Fruit fly (Drosophila melanogaster) whole organism, embryonic: Measurements from ENCODE around the gene E2f1.

Experiments used
- Blimp-1 ChIP-seq: fragments of 200-800 bp; sonication (Bioruptor generic); optimal IDR thresholded peaks from 3 replicates; lab custom pipeline; 2018; ENCODE audit warnings: missing biosample characterization, missing genetic modification characterization, mild to moderate bottlenecking, moderate library complexity, missing genetic modification reagents
- CG10366 ChIP-seq: fragments of 200-800 bp; sonication (Bioruptor generic); IDR thresholded peaks from 2 replicates; pipeline ENCODE4 v1.3.6; 2022; ENCODE audit warnings: missing biosample characterization, missing genetic modification characterization
- CG10462 ChIP-seq: fragments of 200-800 bp; sonication (Bioruptor generic); optimal IDR thresholded peaks from 2 replicates; lab custom pipeline; 2016; ENCODE audit warnings: missing biosample characterization, missing genetic modification characterization
- CG12071 ChIP-seq: fragments of 200-800 bp; sonication (Bioruptor generic); optimal IDR thresholded peaks from 3 replicates; lab custom pipeline; 2018; ENCODE audit warnings: missing biosample characterization, mild to moderate bottlenecking, missing genetic modification characterization
- CG13287 ChIP-seq: fragments of 200-800 bp; sonication (Bioruptor generic); IDR thresholded peaks from 2 replicates; pipeline ENCODE4 v1.3.6; 2022; ENCODE audit warnings: missing biosample characterization, missing genetic modification characterization; ENCODE audit not compliant: partially characterized antibody
- CG15011 ChIP-seq: fragments of 200-800 bp; sonication (Bioruptor generic); optimal IDR thresholded peaks from 3 replicates; lab custom pipeline; 2018; ENCODE audit warnings: missing biosample characterization, mild to moderate bottlenecking, missing genetic modification characterization
- CG15696 ChIP-seq: fragments of 200-800 bp; sonication (Bioruptor generic); optimal IDR thresholded peaks from 2 replicates; lab custom pipeline; 2019; ENCODE audit warnings: missing biosample characterization, mild to moderate bottlenecking, missing genetic modification characterization, moderate library complexity
- CG17568 ChIP-seq: fragments of 200-800 bp; sonication (Bioruptor generic); optimal IDR thresholded peaks from 2 replicates; lab custom pipeline; 2018; ENCODE audit warnings: missing biosample characterization, mild to moderate bottlenecking, missing genetic modification characterization, moderate library complexity
- CG18764 ChIP-seq: fragments of 200-800 bp; sonication (Bioruptor generic); optimal IDR thresholded peaks from 3 replicates; lab custom pipeline; 2016; ENCODE audit warnings: missing biosample characterization, missing genetic modification characterization
- CG2120 ChIP-seq: fragments of 200-800 bp; sonication (Bioruptor generic); optimal IDR thresholded peaks from 3 replicates; lab custom pipeline; 2016; ENCODE audit warnings: missing biosample characterization, missing genetic modification characterization
- CG31224 ChIP-seq: fragments of 200-800 bp; sonication (Bioruptor generic); IDR thresholded peaks from 2 replicates; pipeline ENCODE4 v1.3.6; 2022; ENCODE audit warnings: missing biosample characterization, missing genetic modification characterization
- CG33557 ChIP-seq: fragments of 200-800 bp; sonication (Bioruptor generic); optimal IDR thresholded peaks from 2 replicates; lab custom pipeline; 2019; ENCODE audit warnings: missing biosample characterization, mild to moderate bottlenecking, missing genetic modification characterization, moderate library complexity
- CG3995 ChIP-seq: fragments of 200-800 bp; sonication (Bioruptor generic); optimal IDR thresholded peaks from 3 replicates; lab custom pipeline; 2016; ENCODE audit warnings: missing biosample characterization, missing genetic modification characterization
- CG4617 ChIP-seq: fragments of 200-800 bp; sonication (Bioruptor generic); optimal IDR thresholded peaks from 3 replicates; lab custom pipeline; 2016; ENCODE audit warnings: missing biosample characterization, missing genetic modification characterization, borderline replicate concordance
- CG5180 ChIP-seq: fragments of 200-800 bp; sonication (Bioruptor generic); optimal IDR thresholded peaks from 3 replicates; lab custom pipeline; 2017; ENCODE audit warnings: missing biosample characterization, missing genetic modification characterization, mild to moderate bottlenecking, moderate library complexity, missing genetic modification reagents
- CG7839 ChIP-seq: fragments of 200-800 bp; sonication (Bioruptor generic); optimal IDR thresholded peaks from 3 replicates; lab custom pipeline; 2018; ENCODE audit warnings: missing biosample characterization, mild to moderate bottlenecking, missing genetic modification characterization, moderate library complexity
- CG8388 ChIP-seq: fragments of 200-800 bp; sonication (Bioruptor generic); optimal IDR thresholded peaks from 2 replicates; lab custom pipeline; 2019; ENCODE audit warnings: missing biosample characterization, mild to moderate bottlenecking, missing genetic modification characterization, moderate library complexity
- CG8478 ChIP-seq: fragments of >200 bp; optimal IDR thresholded peaks from 2 replicates; lab custom pipeline; 2018
- CG8765 ChIP-seq: fragments of 200-800 bp; sonication (Bioruptor generic); IDR thresholded peaks from 2 replicates; pipeline ENCODE4 v1.3.6; 2022; ENCODE audit warnings: missing biosample characterization, missing genetic modification characterization
- Dfd ChIP-seq, 2 experiments: fragments of >200 bp; optimal IDR thresholded peaks; 2 replicates each; lab custom pipeline; 2017; ENCODE audit warnings: missing biosample characterization in 2 of 2, missing genetic modification characterization in 2 of 2
- Dref ChIP-seq: fragments of 200-800 bp; sonication (Bioruptor generic); IDR thresholded peaks from 2 replicates; pipeline ENCODE4 v1.3.6; 2022; ENCODE audit warnings: missing biosample characterization, missing genetic modification characterization
- Drgx ChIP-seq: fragments of 200-800 bp; sonication (Bioruptor generic); IDR thresholded peaks from 2 replicates; pipeline ENCODE4 v1.3.6; 2022; ENCODE audit warnings: missing biosample characterization, missing genetic modification characterization
- H15 ChIP-seq: fragments of 200-800 bp; sonication (Bioruptor generic); IDR thresholded peaks from 3 replicates; pipeline ENCODE4 v1.3.6; 2022; ENCODE audit warnings: missing biosample characterization, missing genetic modification characterization
- Mad ChIP-seq: fragments of 200-800 bp; sonication (Bioruptor generic); optimal IDR thresholded peaks from 2 replicates; lab custom pipeline; 2016; ENCODE audit warnings: missing biosample characterization, missing genetic modification characterization
- Nf-YB ChIP-seq: fragments of 200-800 bp; sonication (Bioruptor generic); optimal IDR thresholded peaks from 3 replicates; lab custom pipeline; 2019; ENCODE audit warnings: missing biosample characterization, mild to moderate bottlenecking, missing genetic modification characterization, moderate library complexity
- YL-1 ChIP-seq: fragments of 200-800 bp; sonication (Bioruptor generic); optimal IDR thresholded peaks from 3 replicates; lab custom pipeline; 2017; ENCODE audit warnings: missing biosample characterization, mild to moderate bottlenecking, missing genetic modification characterization
- ac ChIP-seq: fragments of 200-800 bp; sonication (Bioruptor generic); optimal IDR thresholded peaks from 3 replicates; lab custom pipeline; 2017; ENCODE audit warnings: missing biosample characterization, mild to moderate bottlenecking, missing genetic modification characterization
- aop ChIP-seq: fragments of 200-800 bp; sonication (Bioruptor generic); IDR thresholded peaks from 2 replicates; pipeline ENCODE4 v1.3.6; 2022; ENCODE audit warnings: missing biosample characterization, missing genetic modification characterization
- ap ChIP-seq: fragments of 200-800 bp; sonication (Bioruptor generic); IDR thresholded peaks from 2 replicates; pipeline ENCODE4 v1.3.6; 2022; ENCODE audit warnings: missing biosample characterization, missing genetic modification characterization
- ara ChIP-seq: fragments of 200-800 bp; sonication (Bioruptor generic); IDR thresholded peaks from 2 replicates; pipeline ENCODE4 v1.3.6; 2022; ENCODE audit warnings: missing biosample characterization, missing genetic modification characterization
- az2 ChIP-seq: fragments of 200-800 bp; sonication (Bioruptor generic); optimal IDR thresholded peaks from 3 replicates; lab custom pipeline; 2016; ENCODE audit warnings: missing biosample characterization, missing genetic modification characterization
- br ChIP-seq: fragments of >200 bp; optimal IDR thresholded peaks from 2 replicates; lab custom pipeline; 2017
- cg ChIP-seq: fragments of 200-800 bp; sonication (Bioruptor generic); optimal IDR thresholded peaks from 3 replicates; lab custom pipeline; 2019; ENCODE audit warnings: missing biosample characterization, mild to moderate bottlenecking, missing genetic modification characterization, moderate library complexity
- corto ChIP-seq: fragments of 200-800 bp; sonication (Bioruptor generic); optimal IDR thresholded peaks from 2 replicates; lab custom pipeline; 2016; ENCODE audit warnings: missing biosample characterization, mild to moderate bottlenecking, missing genetic modification characterization, moderate library complexity
- croc ChIP-seq: fragments of 200-800 bp; sonication (Bioruptor generic); conservative IDR thresholded peaks from 3 replicates; pipeline ENCODE4 v1.3.6; 2022; ENCODE audit warnings: missing biosample characterization, missing genetic modification characterization
- crol ChIP-seq: fragments of 200-800 bp; sonication (Bioruptor generic); IDR thresholded peaks from 2 replicates; pipeline ENCODE4 v1.3.6; 2022; ENCODE audit warnings: missing biosample characterization, missing genetic modification characterization
- danr ChIP-seq: fragments of 200-800 bp; sonication (Bioruptor generic); IDR thresholded peaks from 2 replicates; pipeline ENCODE4 v1.3.6; 2022; ENCODE audit warnings: missing biosample characterization, missing genetic modification characterization
- dimm ChIP-seq: fragments of 200-800 bp; sonication (Bioruptor generic); IDR thresholded peaks from 2 replicates; pipeline ENCODE4 v1.3.6; 2022; ENCODE audit warnings: missing biosample characterization, missing genetic modification characterization
- dmrt99B ChIP-seq: fragments of 200-800 bp; sonication (Bioruptor generic); optimal IDR thresholded peaks from 2 replicates; lab custom pipeline; 2018; ENCODE audit warnings: missing biosample characterization, mild to moderate bottlenecking, missing genetic modification characterization, moderate library complexity
- dpn ChIP-seq, 2 experiments: fragments of 200-800 bp; sonication (Bioruptor generic); optimal IDR thresholded peaks; 3 replicates each; lab custom pipeline; 2016; ENCODE audit warnings: missing biosample characterization in 2 of 2, missing genetic modification characterization in 2 of 2
- dysf ChIP-seq: fragments of 200-800 bp; sonication (Bioruptor generic); IDR thresholded peaks from 3 replicates; pipeline ENCODE4 v1.3.6; 2022; ENCODE audit warnings: missing biosample characterization, missing genetic modification characterization
- en ChIP-seq: fragments of 200-800 bp; sonication (Bioruptor generic); optimal IDR thresholded peaks from 2 replicates; lab custom pipeline; 2016; ENCODE audit warnings: missing biosample characterization, missing genetic modification characterization
- fu2 ChIP-seq: fragments of 200-800 bp; sonication (Bioruptor generic); optimal IDR thresholded peaks from 2 replicates; lab custom pipeline; 2016; ENCODE audit warnings: missing biosample characterization, missing genetic modification characterization
- gcm ChIP-seq: fragments of 200-800 bp; sonication (Bioruptor generic); optimal IDR thresholded peaks from 2 replicates; lab custom pipeline; 2019; ENCODE audit warnings: missing biosample characterization, mild to moderate bottlenecking, missing genetic modification characterization, moderate library complexity
- gsb-n ChIP-seq: fragments of 200-800 bp; sonication (Bioruptor generic); optimal IDR thresholded peaks from 3 replicates; lab custom pipeline; 2018; ENCODE audit warnings: missing biosample characterization, mild to moderate bottlenecking, missing genetic modification characterization
- jigr1 ChIP-seq: fragments of 200-800 bp; sonication (Bioruptor generic); IDR thresholded peaks from 3 replicates; pipeline ENCODE4 v1.3.6; 2022; ENCODE audit warnings: missing biosample characterization, missing genetic modification characterization
- jumu ChIP-seq: fragments of 200-800 bp; sonication (Bioruptor generic); optimal IDR thresholded peaks from 3 replicates; lab custom pipeline; 2016; ENCODE audit warnings: missing biosample characterization, missing genetic modification characterization
- lov ChIP-seq, 2 experiments: fragments of 200-800 bp in 1 of 2; fragments of >200 bp in 1 of 2; sonication (Bioruptor generic) in 1 of 2; IDR thresholded peaks in 1 of 2; optimal IDR thresholded peaks in 1 of 2; 2 replicates in 1 of 2; 3 replicates in 1 of 2; pipeline versions ENCODE4 v1.3.6 to Lab custom; 2017 to 2022; ENCODE audit warnings: missing biosample characterization in 1 of 2, missing genetic modification characterization in 1 of 2
- nau ChIP-seq: fragments of 200-800 bp; sonication (Bioruptor generic); optimal IDR thresholded peaks from 3 replicates; lab custom pipeline; 2017; ENCODE audit warnings: missing biosample characterization, mild to moderate bottlenecking, missing genetic modification characterization, missing genetic modification reagents
- run ChIP-seq: fragments of 200-800 bp; sonication (Bioruptor generic); optimal IDR thresholded peaks from 3 replicates; lab custom pipeline; 2018; ENCODE audit warnings: missing biosample characterization, mild to moderate bottlenecking, missing genetic modification characterization
- sug ChIP-seq: fragments of 200-800 bp; optimal IDR thresholded peaks from 2 replicates; lab custom pipeline; 2019; ENCODE audit warnings: missing biosample characterization, mild to moderate bottlenecking, missing genetic modification characterization, moderate library complexity

Gene E2f1

dm6 chr3R:21641517-21642137 lies 19.0 kb downstream of the E2f1 start (continued):
- no peak for TF ChIP-seq dimm (GFP tag; lab: Robert Waterston, UW)
- no peak for TF ChIP-seq Dfd (GFP tag; optimal IDR thresholded peaks at IDR 0.05; lab: Kevin White, UChicago)
- TF ChIP-seq run (tag; lab: Kevin White, UChicago): no peak
- no peak for TF ChIP-seq CG2120
- TF ChIP-seq Mad (GFP tag; lab: Kevin White, UChicago): peak; percentile 19
- no peak for TF ChIP-seq CG31224
- no peak for TF ChIP-seq CG5180
- peak; percentile 80 for TF ChIP-seq gsb-n (tag; lab: Kevin White, UChicago)
- TF ChIP-seq en (GFP tag; lab: Kevin White, UChicago): peak; percentile 48
- TF ChIP-seq dmrt99B (tag; lab: Kevin White, UChicago): peak; percentile 46
- no peak for TF ChIP-seq H15 (GFP tag; lab: Robert Waterston, UW)
- no peak for TF ChIP-seq crol (GFP tag; lab: Robert Waterston, UW)
- TF ChIP-seq CG18764: peak; percentile 16
- peak in 1 of 2 experiments; percentile 42 for TF ChIP-seq dpn (GFP tag; optimal IDR thresholded peaks at IDR 0.05; lab: Kevin White, UChicago)
- no peak for TF ChIP-seq CG4617 (GFP tag; lab: Kevin White, UChicago)
- TF ChIP-seq br (lab: Kevin White, UChicago): no peak
- peak; percentile 55 for TF ChIP-seq CG17568 (GFP tag; lab: Kevin White, UChicago)
- peak; percentile 57 for TF ChIP-seq Blimp-1
- TF ChIP-seq jigr1 (GFP tag; lab: Robert Waterston, UW): no peak
- TF ChIP-seq sug (tag; lab: Kevin White, UChicago): no peak
- peak; percentile 58 for TF ChIP-seq CG10462
- no peak for TF ChIP-seq danr (GFP tag; lab: Robert Waterston, UW)
- no peak for TF ChIP-seq CG13287 (GFP tag; lab: Robert Waterston, UW)
- no peak for TF ChIP-seq lov (optimal IDR thresholded peaks at IDR 0.05; lab: Kevin White, UChicago)
- TF ChIP-seq lov (GFP tag; IDR thresholded peaks at IDR 0.05; lab: Robert Waterston, UW): no peak
- TF ChIP-seq CG10366 (GFP tag; lab: Robert Waterston, UW): no peak
- TF ChIP-seq fu2 (GFP tag; lab: Kevin White, UChicago): no peak
- peak; percentile 68 for TF ChIP-seq croc (GFP tag; lab: Robert Waterston, UW)
- peak; percentile 57 for TF ChIP-seq corto
- peak; percentile 61 for TF ChIP-seq Nf-YB (GFP tag; lab: Kevin White, UChicago)
- peak; percentile 45 for TF ChIP-seq CG15011 (GFP tag; lab: Kevin White, UChicago)
- no peak for TF ChIP-seq CG8478 (lab: Kevin White, UChicago)
- peak; percentile 67 for TF ChIP-seq CG8388 (GFP tag; lab: Kevin White, UChicago)
- peak; percentile 85 for TF ChIP-seq CG8765
- TF ChIP-seq Dref (GFP tag; lab: Robert Waterston, UW): no peak
- TF ChIP-seq aop (GFP tag; lab: Robert Waterston, UW): no peak
- TF ChIP-seq az2: peak; percentile 56
- peak; percentile 70 for TF ChIP-seq CG7839 (tag; lab: Kevin White, UChicago)
- no peak for TF ChIP-seq cg (GFP tag; lab: Kevin White, UChicago)
- TF ChIP-seq CG15696 (tag; lab: Kevin White, UChicago): peak; percentile 98
- TF ChIP-seq jumu (GFP tag; lab: Kevin White, UChicago): peak; percentile 8
- TF ChIP-seq dysf: no peak
- peak; percentile 90 for TF ChIP-seq ac (GFP tag; lab: Kevin White, UChicago)
- peak; percentile 94 for TF ChIP-seq CG33557
- peak; percentile 68 for TF ChIP-seq ara (GFP tag; lab: Robert Waterston, UW)
- TF ChIP-seq CG3995 (GFP tag; lab: Kevin White, UChicago): no peak
- no peak for TF ChIP-seq nau (GFP tag; lab: Kevin White, UChicago)
- no peak for TF ChIP-seq ap (GFP tag; lab: Robert Waterston, UW)
- TF ChIP-seq Drgx (GFP tag; lab: Robert Waterston, UW): no peak
- TF ChIP-seq YL-1 (GFP tag; lab: Kevin White, UChicago): no peak
- TF ChIP-seq gcm (GFP tag; lab: Kevin White, UChicago): peak; percentile 75
- no peak for TF ChIP-seq CG12071 (GFP tag; lab: Kevin White, UChicago)
